Fruit fly (Drosophila melanogaster): ENCODE results near the gene CG31917.

The CG31917 gene

dm6 chr2L:5000919-5001581, 9.6 kb downstream of the CG31917 start (continued):
- TF ChIP-seq shn (GFP tag; optimal IDR thresholded peaks at IDR 0.05) = no peak
- TF ChIP-seq CG30431 (GFP tag; optimal IDR thresholded peaks at IDR 0.05) = no peak
- peak; percentile 72 for TF ChIP-seq CG13894 (tag; optimal IDR thresholded peaks at IDR 0.05)
- TF ChIP-seq CG2202 (tag; optimal IDR thresholded peaks at IDR 0.05) = no peak
- TF ChIP-seq sens-2 (GFP tag; IDR thresholded peaks at IDR 0.05) = peak; percentile 36; the same call in 1 of the 2 replicates
- no peak for TF ChIP-seq D19A (tag; optimal IDR thresholded peaks at IDR 0.05)
- no peak for TF ChIP-seq CG17385 (GFP tag; optimal IDR thresholded peaks at IDR 0.05)
- no peak for TF ChIP-seq CG18619 (GFP tag; optimal IDR thresholded peaks at IDR 0.05)
- no peak for TF ChIP-seq CG12236 (GFP tag; optimal IDR thresholded peaks at IDR 0.05)
- no peak for TF ChIP-seq CG17186 (GFP tag; optimal IDR thresholded peaks at IDR 0.05)
- TF ChIP-seq Awh (GFP tag; IDR thresholded peaks at IDR 0.05) = peak; percentile 8; the same call in 1 of the 2 replicates
- no peak; the same call in 1 of the 2 replicates for TF ChIP-seq Atf6 (GFP tag; IDR thresholded peaks at IDR 0.05)
- no peak for TF ChIP-seq chif (GFP tag; optimal IDR thresholded peaks at IDR 0.05)
- no peak for TF ChIP-seq ewg (GFP tag; optimal IDR thresholded peaks at IDR 0.05)
- no peak for TF ChIP-seq CG12299 (tag; optimal IDR thresholded peaks at IDR 0.05)
- TF ChIP-seq Fer1 (GFP tag; optimal IDR thresholded peaks at IDR 0.05) = no peak
- no peak for TF ChIP-seq CG6854 (GFP tag; optimal IDR thresholded peaks at IDR 0.05)
- no peak for TF ChIP-seq schlank (tag; optimal IDR thresholded peaks at IDR 0.05)
- TF ChIP-seq Hey (tag; optimal IDR thresholded peaks at IDR 0.05) = no peak
- TF ChIP-seq CG8924 (tag; optimal IDR thresholded peaks at IDR 0.05) = no peak
- no peak for TF ChIP-seq CG12744 (GFP tag; optimal IDR thresholded peaks at IDR 0.05)
- peak; percentile 76 for TF ChIP-seq Rx (GFP tag; IDR thresholded peaks at IDR 0.05)
- TF ChIP-seq CG15479 (GFP tag; optimal IDR thresholded peaks at IDR 0.05) = no peak
- TF ChIP-seq bab2 (GFP tag; optimal IDR thresholded peaks at IDR 0.05) = no peak
- no peak for TF ChIP-seq p53 (GFP tag; optimal IDR thresholded peaks at IDR 0.05)
- TF ChIP-seq dati (GFP tag; IDR thresholded peaks at IDR 0.05) = no peak
- peak; percentile 93 for TF ChIP-seq CG2199 (GFP tag; IDR thresholded peaks at IDR 0.05)
- peak; percentile 63; the same call in 1 of the 3 replicates for TF ChIP-seq knrl (GFP tag; IDR thresholded peaks at IDR 0.05; ENCODE audit: partially characterized antibody)
- TF ChIP-seq so (GFP tag; IDR thresholded peaks at IDR 0.05) = no peak; the same call in 2 of the 3 replicates
- no peak for TF ChIP-seq Bteb2 (GFP tag; optimal IDR thresholded peaks at IDR 0.05)
- TF ChIP-seq sim (GFP tag; IDR thresholded peaks at IDR 0.05) = no peak
- TF ChIP-seq CG12769 (tag; optimal IDR thresholded peaks at IDR 0.05) = peak; percentile 21
- peak; percentile 51 for TF ChIP-seq CG11085 (GFP tag; IDR thresholded peaks at IDR 0.05)
- TF ChIP-seq Meics (GFP tag; optimal IDR thresholded peaks at IDR 0.05) = no peak
- no peak; the same call in 1 of the 2 replicates for TF ChIP-seq gsb (GFP tag; IDR thresholded peaks at IDR 0.05)
- no peak for TF ChIP-seq CG7786 (GFP tag; optimal IDR thresholded peaks at IDR 0.05)
- no peak for TF ChIP-seq CG13624 (GFP tag; optimal IDR thresholded peaks at IDR 0.05)
- TF ChIP-seq CG6654 (GFP tag; optimal IDR thresholded peaks at IDR 0.05) = peak; percentile 86
- no peak for TF ChIP-seq dmrt11E (tag; optimal IDR thresholded peaks at IDR 0.05)
- TF ChIP-seq CG2120 (GFP tag; optimal IDR thresholded peaks at IDR 0.05) = no peak
- TF ChIP-seq CrebB (tag; optimal IDR thresholded peaks at IDR 0.05) = no peak
- no peak; the same call in 1 of the 2 replicates for TF ChIP-seq stc (GFP tag; IDR thresholded peaks at IDR 0.05)
- no peak for TF ChIP-seq CG11696 (GFP tag; IDR thresholded peaks at IDR 0.05)

All from whole organism, embryonic.